Worm (Caenorhabditis elegans) whole organism, L3 larva: Measurements from ENCODE around the gene fbxc-19.
"Not testable (repeated sequence)": the region's sequence is repeated elsewhere in the genome, so short reads cannot be mapped to it uniquely, and the experiment has no call there.

Experiments used
- R02D3.7 ChIP-seq: fragments of 150-350 bp; optimal IDR thresholded peaks from 2 replicates; lab custom pipeline; 2014; ENCODE audit warnings: missing biosample characterization, missing genetic modification characterization
- ZK546.5 ChIP-seq: sonication (generic microtip); optimal IDR thresholded peaks from 2 replicates; lab custom pipeline; 2017; ENCODE audit warnings: missing biosample characterization, missing genetic modification characterization
- ama-1 ChIP-seq: fragments of 150-350 bp; optimal IDR thresholded peaks from 2 replicates; lab custom pipeline; 2018
- ceh-16 ChIP-seq: sonication (generic microtip); optimal IDR thresholded peaks from 2 replicates; lab custom pipeline; 2017; ENCODE audit warnings: missing biosample characterization, missing genetic modification characterization
- ceh-28 ChIP-seq: fragments of 150-350 bp; optimal IDR thresholded peaks from 2 replicates; lab custom pipeline; 2014; ENCODE audit warnings: missing biosample characterization, missing genetic modification reagents, missing genetic modification characterization
- ceh-82 ChIP-seq: fragments of 150-350 bp; optimal IDR thresholded peaks from 2 replicates; lab custom pipeline; 2014; ENCODE audit warnings: missing biosample characterization, missing genetic modification characterization
- ceh-9 ChIP-seq: sonication (generic microtip); optimal IDR thresholded peaks from 2 replicates; lab custom pipeline; 2018; ENCODE audit warnings: missing biosample characterization, missing genetic modification characterization
- daf-12 ChIP-seq: fragments of 150-350 bp; optimal IDR thresholded peaks from 2 replicates; lab custom pipeline; 2014; ENCODE audit warnings: missing biosample characterization, missing genetic modification reagents, missing genetic modification characterization
- egl-27 ChIP-seq: sonication (generic microtip); optimal IDR thresholded peaks from 4 replicates; lab custom pipeline; 2017; ENCODE audit warnings: missing biosample characterization, missing genetic modification reagents, missing genetic modification characterization
- egl-5 ChIP-seq: fragments of 150-350 bp; optimal IDR thresholded peaks from 2 replicates; lab custom pipeline; 2017; ENCODE audit warnings: missing biosample characterization, missing genetic modification reagents, missing genetic modification characterization, inconsistent platforms
- elt-1 ChIP-seq: fragments of 150-350 bp; optimal IDR thresholded peaks from 2 replicates; lab custom pipeline; 2014; ENCODE audit warnings: missing biosample characterization, missing genetic modification characterization
- elt-2 ChIP-seq: sonication (generic microtip); optimal IDR thresholded peaks from 2 replicates; lab custom pipeline; 2016; ENCODE audit warnings: missing genetic modification reagents, mild to moderate bottlenecking, missing genetic modification characterization, missing compliant biosample characterization
- elt-3 ChIP-seq, 3 experiments: fragments of 150-350 bp in 1 of 3; sonication (generic microtip) in 2 of 3; optimal IDR thresholded peaks; 2 replicates in 2 of 3; 4 replicates in 1 of 3; lab custom pipeline; 2014 to 2017; ENCODE audit warnings: missing biosample characterization in 3 of 3, missing genetic modification characterization in 3 of 3
- fkh-2 ChIP-seq: fragments of 150-350 bp; optimal IDR thresholded peaks from 2 replicates; lab custom pipeline; 2014; ENCODE audit warnings: missing biosample characterization, missing genetic modification reagents, missing genetic modification characterization
- fos-1 ChIP-seq: fragments of 150-350 bp; optimal IDR thresholded peaks from 2 replicates; lab custom pipeline; 2014; ENCODE audit warnings: missing biosample characterization, missing genetic modification characterization
- hmg-11 ChIP-seq: sonication (generic microtip); optimal IDR thresholded peaks from 2 replicates; lab custom pipeline; 2016; ENCODE audit warnings: missing genetic modification characterization, missing compliant biosample characterization
- jun-1 ChIP-seq: fragments of 150-350 bp; optimal IDR thresholded peaks from 2 replicates; lab custom pipeline; 2014; ENCODE audit warnings: missing biosample characterization, missing genetic modification reagents, missing genetic modification characterization
- lin-15B ChIP-seq: fragments of 150-350 bp; optimal IDR thresholded peaks from 2 replicates; lab custom pipeline; 2014; ENCODE audit warnings: missing biosample characterization, missing genetic modification characterization
- lsy-12 ChIP-seq: sonication (generic microtip); optimal IDR thresholded peaks from 2 replicates; lab custom pipeline; 2016; ENCODE audit warnings: mild to moderate bottlenecking, missing genetic modification characterization, missing compliant biosample characterization
- mdl-1 ChIP-seq: fragments of 150-350 bp; optimal IDR thresholded peaks from 2 replicates; lab custom pipeline; 2014; ENCODE audit warnings: missing biosample characterization, missing genetic modification characterization
- mml-1 ChIP-seq: fragments of 150-350 bp; sonication (generic microtip); optimal IDR thresholded peaks from 3 replicates; lab custom pipeline; 2014; ENCODE audit warnings: missing biosample characterization, missing genetic modification characterization
- nfya-1 ChIP-seq: sonication (generic microtip); optimal IDR thresholded peaks from 2 replicates; lab custom pipeline; 2017; ENCODE audit warnings: missing genetic modification characterization, mild to moderate bottlenecking, missing compliant biosample characterization, antibody characterized with exemption, moderate library complexity; ENCODE audit not compliant: insufficient read depth
- nhr-11 ChIP-seq: fragments of 150-350 bp; optimal IDR thresholded peaks from 2 replicates; lab custom pipeline; 2014; ENCODE audit warnings: missing biosample characterization, missing genetic modification characterization
- nhr-23 ChIP-seq: fragments of 150-350 bp; optimal IDR thresholded peaks from 2 replicates; lab custom pipeline; 2014; ENCODE audit warnings: missing biosample characterization, missing genetic modification reagents, missing genetic modification characterization
- nhr-237 ChIP-seq: fragments of 150-350 bp; optimal IDR thresholded peaks from 2 replicates; lab custom pipeline; 2014; ENCODE audit warnings: missing biosample characterization, missing genetic modification characterization
- nhr-28 ChIP-seq: fragments of 150-350 bp; optimal IDR thresholded peaks from 2 replicates; lab custom pipeline; 2014; ENCODE audit warnings: missing biosample characterization, missing genetic modification characterization
- nhr-43 ChIP-seq: sonication (generic microtip); optimal IDR thresholded peaks from 2 replicates; lab custom pipeline; 2016; ENCODE audit warnings: mild to moderate bottlenecking, missing genetic modification characterization, missing compliant biosample characterization; ENCODE audit not compliant: poor library complexity, severe bottlenecking
- nhr-77 ChIP-seq: fragments of 150-350 bp; optimal IDR thresholded peaks from 2 replicates; lab custom pipeline; 2014; ENCODE audit warnings: missing biosample characterization, missing genetic modification characterization
- pha-4 ChIP-seq: fragments of 150-350 bp; optimal IDR thresholded peaks from 2 replicates; lab custom pipeline; 2014; ENCODE audit warnings: missing biosample characterization, missing genetic modification reagents, missing genetic modification characterization
- pqm-1 ChIP-seq: fragments of 150-350 bp; optimal IDR thresholded peaks from 2 replicates; lab custom pipeline; 2017; ENCODE audit warnings: missing biosample characterization, missing genetic modification characterization, inconsistent platforms
- sea-2 ChIP-seq: fragments of 150-350 bp; sonication (generic microtip); optimal IDR thresholded peaks from 4 replicates; lab custom pipeline; 2014; ENCODE audit warnings: missing biosample characterization, missing genetic modification reagents, missing genetic modification characterization
- skn-1 ChIP-seq: fragments of 150-350 bp; optimal IDR thresholded peaks from 2 replicates; lab custom pipeline; 2014; ENCODE audit warnings: missing biosample characterization, missing genetic modification characterization
- snpc-4 ChIP-seq: fragments of 150-350 bp; optimal IDR thresholded peaks from 2 replicates; lab custom pipeline; 2014; ENCODE audit warnings: missing biosample characterization, missing genetic modification characterization
- tbx-2 ChIP-seq: sonication (generic microtip); optimal IDR thresholded peaks from 2 replicates; lab custom pipeline; 2016; ENCODE audit warnings: mild to moderate bottlenecking, missing genetic modification characterization, missing compliant biosample characterization
- unc-39 ChIP-seq: sonication (generic microtip); optimal IDR thresholded peaks from 4 replicates; lab custom pipeline; 2017; ENCODE audit warnings: missing biosample characterization, missing genetic modification characterization
- unc-62 ChIP-seq: fragments of 150-350 bp; sonication (generic microtip); optimal IDR thresholded peaks from 4 replicates; lab custom pipeline; 2014; ENCODE audit warnings: missing biosample characterization, missing genetic modification reagents, missing genetic modification characterization
- zag-1 ChIP-seq: fragments of 150-350 bp; optimal IDR thresholded peaks from 2 replicates; lab custom pipeline; 2014; ENCODE audit warnings: missing biosample characterization, missing genetic modification characterization
- ztf-11 ChIP-seq: fragments of 150-350 bp; optimal IDR thresholded peaks from 2 replicates; lab custom pipeline; 2014; ENCODE audit warnings: missing biosample characterization, missing genetic modification characterization
- ztf-4 ChIP-seq: fragments of 150-350 bp; optimal IDR thresholded peaks from 2 replicates; lab custom pipeline; 2014; ENCODE audit warnings: missing biosample characterization, missing genetic modification characterization

The fbxc-19 gene

ce11 chrII:1819944-1820570, at the start of gene fbxc-19:
TSS of gene fbxc-19 (plus strand) at chrII:1820479.
- TF ChIP-seq zag-1 (tag; lab: Kevin White, UChicago) (no peak), R02D3.7 (peak; percentile 7), ceh-9 (tag; lab: Kevin White, UChicago) (no peak), nhr-11 (tag; lab: Kevin White, UChicago) (no peak), pha-4 (tag; lab: Kevin White, UChicago) (peak; percentile 89), nhr-28 (tag; lab: Kevin White, UChicago) (no peak), unc-39 (no peak), elt-3 (tag; optimal IDR thresholded peaks at IDR 0.05; lab: Kevin White, UChicago) (no peak), egl-5 (tag; lab: Kevin White, UChicago) (peak; percentile 53), elt-1 (tag; lab: Kevin White, UChicago) (no peak), unc-62 (GFP tag; lab: Kevin White, UChicago) (no peak), ZK546.5 (tag; lab: Kevin White, UChicago) (no peak), lsy-12 (no peak), mdl-1 (peak; percentile 26), ztf-11 (tag; lab: Kevin White, UChicago) (no peak), mml-1 (tag; lab: Kevin White, UChicago) (no peak), ceh-28 (tag; lab: Kevin White, UChicago) (peak; percentile 79), skn-1 (peak; percentile 26), nhr-23 (peak; percentile 62), nhr-43 (tag; lab: Kevin White, UChicago) (no peak), lin-15B (tag; lab: Kevin White, UChicago) (peak; percentile 21), tbx-2 (no peak), nfya-1 (tag; lab: Kevin White, UChicago) (peak; percentile 42), jun-1 (peak; percentile 85), fos-1 (no peak), ceh-82 (tag; lab: Kevin White, UChicago) (no peak), sea-2 (GFP tag; lab: Kevin White, UChicago) (no peak), pqm-1 (tag; lab: Kevin White, UChicago) (peak; percentile 98), hmg-11 (peak; percentile 14), ama-1 (no peak), elt-2 (tag; lab: Kevin White, UChicago) (peak; percentile 99), nhr-77 (peak; percentile 31)

DNA sequence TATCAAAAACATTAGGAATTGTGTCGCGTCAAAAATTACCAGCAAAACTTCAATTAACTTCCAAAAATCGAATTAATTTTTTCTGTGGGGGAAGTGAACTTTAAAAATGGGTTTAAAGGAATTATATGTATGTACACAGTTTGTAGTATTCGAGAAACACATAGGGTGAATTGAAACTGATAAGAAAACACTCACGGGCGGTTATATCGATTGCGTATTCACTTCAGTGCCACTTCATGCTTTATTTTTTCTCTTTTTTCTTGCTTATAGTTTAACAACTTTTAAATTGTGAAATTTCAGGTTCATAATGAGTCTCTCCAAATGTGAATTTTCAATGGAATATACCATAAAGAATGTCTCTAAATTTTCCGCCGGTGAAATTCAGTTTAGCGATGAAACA, 48.9 kb upstream of the fbxc-19 start, which contains the start of gene math-26:
Gene math-26 (plus strand): TSS at position 301 of the 400 bp plus-strand sequence.
- peak; percentile 21 for TF ChIP-seq elt-2 (tag; lab: Kevin White, UChicago)

- TF ChIP-seq ceh-16 (tag; lab: Kevin White, UChicago) (no peak), ztf-4 (tag; lab: Kevin White, UChicago) (no peak), daf-12 (no peak), egl-5 (tag; lab: Kevin White, UChicago) (no peak), nhr-237 (tag; lab: Kevin White, UChicago) (no peak), nhr-77 (no peak), elt-1 (tag; lab: Kevin White, UChicago) (no peak), ZK546.5 (tag; lab: Kevin White, UChicago) (no peak), skn-1 (no peak), egl-27 (tag; lab: Kevin White, UChicago) (no peak), hmg-11 (no peak), fkh-2 (tag; lab: Kevin White, UChicago) (no peak)
- TF ChIP-seq, all 47 proteins: peak for 0
Measured at ce11 chrII:1771785-1772184, 48.5 kb upstream of the fbxc-19 start, which contains the start of gene math-3. TSS of gene math-3 (plus strand) at chrII:1772085.

DNA sequence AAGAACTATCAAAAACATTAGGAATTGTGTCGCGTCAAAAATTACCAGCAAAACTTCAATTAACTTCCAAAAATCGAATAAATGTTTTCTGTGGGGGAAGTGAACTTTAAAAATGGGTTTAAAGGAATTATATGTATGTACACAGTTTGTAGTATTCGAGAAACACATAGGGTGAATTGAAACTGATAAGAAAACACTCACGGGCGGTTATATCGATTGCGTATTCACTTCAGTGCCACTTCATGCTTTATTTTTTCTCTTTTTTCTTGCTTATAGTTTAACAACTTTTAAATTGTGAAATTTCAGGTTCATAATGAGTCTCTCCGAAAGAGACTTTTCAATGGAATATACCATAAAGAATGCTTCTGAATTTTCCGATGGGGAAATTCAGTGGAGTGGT, 45.0 kb upstream of the fbxc-19 start, which contains the start of gene F36H5.14:
Gene F36H5.14 (plus strand): TSS at position 301 of the 400 bp plus-strand sequence.
- not testable (repeated sequence) for TF ChIP-seq snpc-4 (tag; lab: Kevin White, UChicago); ceh-82 (tag; lab: Kevin White, UChicago); mdl-1
